Worm (Caenorhabditis elegans) whole organism, midembryonic: Measurements from ENCODE around the gene F20A1.6.
"Not testable (repeated sequence)": the region's sequence is repeated elsewhere in the genome, so short reads cannot be mapped to it uniquely, and the experiment has no call there.

Experiments
- T22C8.4 ChIP-seq: fragments of 200-800 bp; sonication (Bioruptor generic); IDR thresholded peaks from 2 replicates; pipeline ENCODE4 v1.3.6; 2022; ENCODE audit warnings: missing genetic modification characterization, missing compliant biosample characterization
- cog-1 ChIP-seq: sonication (generic microtip); optimal IDR thresholded peaks from 2 replicates; lab custom pipeline; 2016; ENCODE audit warnings: missing genetic modification characterization, missing compliant biosample characterization
- flt-1 ChIP-seq: fragments of 200-800 bp; sonication (Bioruptor generic); IDR thresholded peaks from 2 replicates; pipeline ENCODE4 v1.3.6; 2022; ENCODE audit warnings: missing genetic modification characterization, missing compliant biosample characterization
- klf-2 ChIP-seq: fragments of 200-800 bp; sonication (Bioruptor generic); conservative IDR thresholded peaks from 2 replicates; pipeline ENCODE4 v1.3.6; 2022; ENCODE audit warnings: missing genetic modification reagents, missing genetic modification characterization, missing compliant biosample characterization
- med-1 ChIP-seq: sonication (generic microtip); optimal IDR thresholded peaks from 2 replicates; lab custom pipeline; 2017; ENCODE audit warnings: missing genetic modification characterization, mild to moderate bottlenecking, missing compliant biosample characterization, antibody characterized with exemption, missing genetic modification reagents; ENCODE audit not compliant: insufficient read depth
- ref-1 ChIP-seq: fragments of 200-800 bp; sonication (Bioruptor generic); conservative IDR thresholded peaks from 2 replicates; pipeline ENCODE4 v1.3.6; 2022; ENCODE audit warnings: missing genetic modification reagents, missing genetic modification characterization, missing compliant biosample characterization
- tab-1 ChIP-seq: fragments of 200-800 bp; sonication (Bioruptor generic); IDR thresholded peaks from 2 replicates; pipeline ENCODE4 v1.3.6; 2022; ENCODE audit warnings: missing genetic modification characterization, missing compliant biosample characterization
- ztf-23 ChIP-seq: fragments of 200-800 bp; sonication (Bioruptor generic); IDR thresholded peaks from 2 replicates; pipeline ENCODE4 v1.3.6; 2022; ENCODE audit warnings: missing genetic modification reagents, missing genetic modification characterization, missing compliant biosample characterization
- ztf-29 ChIP-seq: fragments of 200-800 bp; sonication (Bioruptor generic); IDR thresholded peaks from 2 replicates; pipeline ENCODE4 v1.3.6; 2022; ENCODE audit warnings: missing genetic modification reagents, missing genetic modification characterization, missing compliant biosample characterization

The F20A1.6 gene

DNA sequence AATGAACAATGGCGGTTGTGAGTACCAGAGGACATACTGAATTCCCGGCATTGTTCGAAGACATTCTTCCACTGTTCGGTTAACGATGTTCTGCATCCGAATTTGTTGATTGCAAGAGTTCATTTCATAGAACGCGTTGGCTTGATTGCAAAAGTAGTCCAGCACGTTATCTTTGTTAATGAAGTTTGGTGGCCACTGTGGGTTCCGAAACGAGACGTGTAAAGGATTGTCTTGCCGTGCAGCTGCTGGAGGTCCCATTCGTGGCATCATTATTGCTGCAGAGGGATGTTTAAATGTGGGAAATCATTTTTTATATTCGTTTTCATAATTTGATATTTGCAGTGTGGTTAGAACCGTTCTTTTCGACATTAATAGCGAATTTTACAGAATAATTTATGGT lies 32.4 kb upstream of the F20A1.6 start, which contains the start of gene mdt-6:
Gene mdt-6 (minus strand): TSS at position 275 of the 400 bp plus-strand sequence.
- TF ChIP-seq cog-1 (tag; lab: Kevin White, UChicago) (no peak), klf-2 (GFP tag; lab: Robert Waterston, UW) (no peak), ztf-29 (GFP tag; lab: Robert Waterston, UW) (no peak), med-1 (GFP tag; lab: Kevin White, UChicago) (no peak), T22C8.4 (GFP tag; lab: Robert Waterston, UW) (no peak), ref-1 (GFP tag; lab: Robert Waterston, UW) (no peak), ztf-23 (GFP tag; lab: Robert Waterston, UW) (no peak), flt-1 (GFP tag; lab: Robert Waterston, UW) (no peak), tab-1 (GFP tag; lab: Robert Waterston, UW) (no peak)

DNA sequence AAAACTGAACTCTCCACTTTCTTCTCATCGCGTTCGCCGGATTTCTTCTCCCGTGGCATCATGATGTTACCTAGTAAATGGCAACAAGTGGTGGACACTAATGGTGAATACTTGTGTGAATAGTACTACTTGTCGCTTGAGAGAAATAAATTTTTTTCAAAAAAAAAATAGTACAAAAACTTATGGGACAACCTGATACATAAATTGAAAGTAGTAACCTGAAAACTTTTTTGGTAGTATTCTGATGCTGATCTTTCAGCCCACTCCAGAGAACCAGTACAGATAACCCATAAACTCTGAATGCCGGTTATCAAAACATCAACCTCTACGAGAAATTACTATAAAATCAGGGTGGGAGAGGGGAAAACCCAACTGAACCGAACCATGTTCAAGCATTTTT lies 30.8 kb upstream of the F20A1.6 start, which contains the start of gene Y57E12AL.2:
Gene Y57E12AL.2 (plus strand): TSS at position 301 of the 400 bp plus-strand sequence.
- TF ChIP-seq flt-1 (GFP tag; lab: Robert Waterston, UW); ztf-29 (GFP tag; lab: Robert Waterston, UW); med-1 (GFP tag; lab: Kevin White, UChicago): not testable (repeated sequence)

DNA sequence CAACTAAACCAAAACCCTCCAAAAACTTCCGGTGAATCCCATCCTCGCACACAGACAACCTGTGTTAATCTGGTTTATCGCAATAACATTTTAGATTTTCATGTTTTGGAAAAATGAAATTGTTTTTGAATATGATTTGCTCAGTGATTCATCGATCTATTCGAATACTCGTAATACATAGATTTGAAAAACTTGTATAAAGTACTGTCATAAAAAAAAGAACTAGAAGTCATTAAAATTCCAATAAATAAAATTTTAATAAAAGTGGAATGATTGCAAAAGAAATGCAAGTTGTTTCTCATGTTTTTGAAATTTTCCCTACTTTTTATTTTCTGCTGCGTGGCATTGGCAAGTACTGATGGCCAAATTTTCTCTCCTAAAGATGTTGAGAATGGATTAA lies 27.6 kb upstream of the F20A1.6 start, which contains the start of gene spig-8:
Gene spig-8 (plus strand): TSS at position 301 of the 400 bp plus-strand sequence.
- TF ChIP-seq klf-2 (GFP tag; lab: Robert Waterston, UW), result no peak
- no peak for TF ChIP-seq ztf-29 (GFP tag; lab: Robert Waterston, UW)
- TF ChIP-seq cog-1 (tag; lab: Kevin White, UChicago), result no peak
- TF ChIP-seq med-1 (GFP tag; lab: Kevin White, UChicago), result no peak
- TF ChIP-seq tab-1 (GFP tag; lab: Robert Waterston, UW), result no peak
- TF ChIP-seq ztf-23 (GFP tag; lab: Robert Waterston, UW), result no peak
- no peak for TF ChIP-seq T22C8.4 (GFP tag; lab: Robert Waterston, UW)
- TF ChIP-seq ref-1 (GFP tag; lab: Robert Waterston, UW), result no peak
- TF ChIP-seq flt-1 (GFP tag; lab: Robert Waterston, UW), result no peak

DNA sequence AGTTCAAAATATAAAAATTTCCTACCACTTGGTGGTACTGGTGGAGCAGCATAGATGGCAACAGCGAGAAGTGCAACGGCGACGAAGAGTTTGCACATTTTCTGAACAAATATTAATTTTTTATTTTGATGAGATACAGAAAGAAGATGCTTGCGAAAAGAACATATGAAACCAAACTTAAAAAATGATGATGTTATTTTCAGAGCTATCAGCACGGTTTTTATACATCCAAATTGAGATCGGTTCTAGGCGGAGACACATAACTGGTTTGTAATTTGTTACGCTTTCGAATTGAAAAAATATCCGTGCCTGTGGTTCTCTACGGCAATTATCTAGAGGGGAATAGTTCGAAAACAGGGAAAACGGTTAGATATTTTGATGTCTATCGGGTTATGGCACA lies 26.1 kb upstream of the F20A1.6 start, which contains the start of gene txt-17:
Gene txt-17 (minus strand): TSS at position 101 of the 400 bp plus-strand sequence.
- TF ChIP-seq flt-1 (GFP tag; lab: Robert Waterston, UW), result no peak
- no peak for TF ChIP-seq klf-2 (GFP tag; lab: Robert Waterston, UW)
- no peak for TF ChIP-seq ref-1 (GFP tag; lab: Robert Waterston, UW)
- TF ChIP-seq cog-1 (tag; lab: Kevin White, UChicago), result no peak
- TF ChIP-seq tab-1 (GFP tag; lab: Robert Waterston, UW), result no peak
- no peak for TF ChIP-seq ztf-23 (GFP tag; lab: Robert Waterston, UW)

DNA sequence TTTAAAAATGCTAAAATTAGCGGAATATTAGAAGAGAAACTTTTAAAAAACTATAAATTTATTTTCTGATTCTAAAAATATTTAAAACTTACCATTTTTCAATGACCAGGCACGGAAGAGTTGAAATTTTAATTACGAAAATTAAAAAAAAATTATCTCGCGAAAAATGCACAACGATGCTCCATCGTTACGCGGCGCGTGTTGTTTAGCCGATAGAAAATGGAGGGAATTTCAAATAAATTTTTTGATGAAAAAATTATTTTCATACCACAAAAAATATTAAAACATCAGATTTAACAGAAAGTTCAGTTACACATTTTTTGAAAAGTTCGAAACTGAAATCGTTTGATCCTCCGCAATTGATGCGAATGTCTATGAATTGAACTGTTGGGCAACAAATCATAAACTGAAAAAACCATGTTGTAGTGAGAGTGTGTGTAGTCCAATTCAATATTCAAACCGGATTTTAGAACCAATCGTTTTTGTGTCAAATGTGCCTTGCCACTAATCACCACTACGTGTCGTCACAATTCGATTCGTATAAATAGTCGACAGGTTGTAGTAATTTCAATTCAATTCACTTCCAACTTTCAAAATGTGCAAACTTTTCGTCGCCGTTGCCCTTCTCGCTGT lies 24.3 kb upstream of the F20A1.6 start, which contains the start of the genes tofu-2 and spig-1:
Gene tofu-2 (minus strand): TSS at position 116 of the 633 bp plus-strand sequence.
Gene spig-1 (plus strand): TSS at position 583 of the 633 bp plus-strand sequence.
- TF ChIP-seq ref-1 (GFP tag; lab: Robert Waterston, UW) (no peak), med-1 (GFP tag; lab: Kevin White, UChicago) (no peak), flt-1 (GFP tag; lab: Robert Waterston, UW) (no peak), T22C8.4 (GFP tag; lab: Robert Waterston, UW) (no peak), ztf-23 (GFP tag; lab: Robert Waterston, UW) (no peak), cog-1 (tag; lab: Kevin White, UChicago) (no peak), tab-1 (GFP tag; lab: Robert Waterston, UW) (no peak), klf-2 (GFP tag; lab: Robert Waterston, UW) (no peak), ztf-29 (GFP tag; lab: Robert Waterston, UW) (no peak)

DNA sequence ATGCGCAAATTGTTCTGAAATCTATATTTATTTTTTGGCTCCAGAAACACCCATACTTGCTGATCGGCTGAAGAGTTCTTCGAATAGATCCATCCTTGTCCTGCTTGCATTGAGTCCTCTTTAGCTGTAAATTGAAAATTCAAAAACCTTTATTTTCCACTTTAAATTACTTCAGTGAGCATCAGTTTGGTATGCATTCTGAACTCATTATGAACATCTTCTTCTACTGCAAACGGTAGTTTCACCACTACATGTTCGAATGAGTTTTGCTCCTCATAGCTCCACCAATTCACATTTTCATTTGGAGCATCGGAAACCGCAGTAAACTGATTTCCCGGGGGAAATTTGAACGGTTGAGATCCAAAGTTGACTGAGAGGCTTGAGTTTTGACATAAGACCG lies 23.2 kb upstream of the F20A1.6 start:
- TF ChIP-seq ref-1 (GFP tag; lab: Robert Waterston, UW) (no peak), ztf-23 (GFP tag; lab: Robert Waterston, UW) (no peak)

DNA sequence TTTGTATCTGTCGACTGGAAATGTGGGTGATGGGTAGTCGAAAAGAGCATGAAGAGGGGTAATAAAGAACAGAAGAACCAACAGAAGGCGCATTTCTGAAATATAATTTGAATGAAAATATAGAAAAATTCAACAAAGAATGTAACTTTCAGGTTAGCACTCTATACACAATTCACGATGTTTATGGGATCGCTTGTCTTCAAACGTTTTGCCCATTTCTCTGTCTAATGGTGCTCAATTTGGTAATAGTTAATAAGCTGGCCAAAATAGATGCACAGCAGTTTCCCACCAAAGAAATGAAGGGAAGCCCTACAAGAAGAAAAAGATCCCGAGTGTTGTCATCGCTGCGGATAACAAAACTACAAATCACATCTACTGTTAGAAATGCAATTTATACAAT lies 20.6 kb upstream of the F20A1.6 start, which contains the start of gene F20A1.8:
Gene F20A1.8 (minus strand): TSS at position 101 of the 400 bp plus-strand sequence.
- TF ChIP-seq ref-1 (GFP tag; lab: Robert Waterston, UW) (no peak), flt-1 (GFP tag; lab: Robert Waterston, UW) (no peak), cog-1 (tag; lab: Kevin White, UChicago) (no peak)

DNA sequence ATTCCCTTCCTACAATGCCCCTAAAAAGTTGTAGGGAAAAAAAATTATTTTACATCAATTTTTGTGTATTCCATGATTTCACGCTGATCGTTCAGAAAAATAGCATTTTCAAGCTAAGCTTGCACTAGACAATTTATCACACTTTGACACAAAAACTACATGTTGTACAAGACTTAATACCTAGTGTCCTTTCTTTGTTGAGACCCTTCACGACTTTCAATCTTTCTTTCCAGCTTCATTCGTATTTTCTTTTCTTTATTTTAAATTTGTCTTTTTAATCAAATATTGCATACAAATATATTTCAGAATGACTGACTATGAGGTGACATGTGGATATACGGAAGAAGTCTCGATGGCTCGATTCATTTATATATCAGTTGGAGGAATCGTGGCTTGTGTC lies 19.1 kb upstream of the F20A1.6 start, which contains the start of gene F20A1.2:
Gene F20A1.2 (plus strand): TSS at position 301 of the 400 bp plus-strand sequence.
- TF ChIP-seq ztf-23 (GFP tag; lab: Robert Waterston, UW) (no peak), ref-1 (GFP tag; lab: Robert Waterston, UW) (no peak), med-1 (GFP tag; lab: Kevin White, UChicago) (no peak), flt-1 (GFP tag; lab: Robert Waterston, UW) (no peak), T22C8.4 (GFP tag; lab: Robert Waterston, UW) (no peak), cog-1 (tag; lab: Kevin White, UChicago) (no peak), ztf-29 (GFP tag; lab: Robert Waterston, UW) (no peak), klf-2 (GFP tag; lab: Robert Waterston, UW) (no peak)

DNA sequence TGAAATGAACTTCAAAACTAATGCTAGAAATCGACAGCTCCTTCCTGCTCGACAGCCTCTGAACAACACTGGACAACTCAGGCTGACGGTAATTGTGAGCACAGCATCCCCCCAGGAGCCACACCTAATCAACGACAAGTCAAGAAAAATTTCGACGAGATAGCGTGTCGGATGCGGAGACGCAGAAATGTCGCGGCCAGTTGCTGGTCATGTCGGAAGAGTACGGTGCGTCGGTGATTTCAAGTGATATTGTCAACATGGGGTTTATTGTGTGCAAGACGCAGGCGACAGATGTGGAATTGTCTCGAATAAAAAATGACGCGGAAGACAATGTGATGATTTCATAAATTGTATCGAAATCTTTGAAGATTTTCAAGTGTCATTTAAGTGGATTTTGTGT lies 9.5 kb upstream of the F20A1.6 start, which contains the start of gene twk-11:
Gene twk-11 (minus strand): TSS at position 101 of the 400 bp plus-strand sequence.
- no peak for TF ChIP-seq med-1 (GFP tag; lab: Kevin White, UChicago)
- TF ChIP-seq klf-2 (GFP tag; lab: Robert Waterston, UW), result no peak
- TF ChIP-seq tab-1 (GFP tag; lab: Robert Waterston, UW), result no peak
- TF ChIP-seq ztf-29 (GFP tag; lab: Robert Waterston, UW), result no peak
- TF ChIP-seq ref-1 (GFP tag; lab: Robert Waterston, UW), result no peak
- no peak for TF ChIP-seq cog-1 (tag; lab: Kevin White, UChicago)
- no peak for TF ChIP-seq T22C8.4 (GFP tag; lab: Robert Waterston, UW)
- TF ChIP-seq ztf-23 (GFP tag; lab: Robert Waterston, UW), result no peak
- no peak for TF ChIP-seq flt-1 (GFP tag; lab: Robert Waterston, UW)
